Worm (Caenorhabditis elegans) whole organism, early embryonic: Measurements from ENCODE around the gene fbxa-48.
"Not testable (repeated sequence)": the region's sequence is repeated elsewhere in the genome, so short reads cannot be mapped to it uniquely, and the experiment has no call there.

Experiments
- ama-1 ChIP-seq: fragments of 150-350 bp; optimal IDR thresholded peaks from 2 replicates; lab custom pipeline; 2014
- sea-1 ChIP-seq: fragments of 200-800 bp; sonication (Bioruptor generic); conservative IDR thresholded peaks from 2 replicates; pipeline ENCODE4 v1.3.6; 2022; ENCODE audit warnings: missing genetic modification characterization, missing compliant biosample characterization
- tra-4 ChIP-seq: sonication (generic microtip); optimal IDR thresholded peaks from 2 replicates; lab custom pipeline; 2017; ENCODE audit warnings: missing genetic modification characterization, missing compliant biosample characterization

ce11 chrIII:2261353-2261752 is 10.6 kb downstream of the fbxa-48 start, which contains the start of gene fbxa-42:
- not testable (repeated sequence) for TF ChIP-seq tra-4 (tag; lab: Kevin White, UChicago); sea-1 (GFP tag; lab: Robert Waterston, UW); ama-1 (lab: Kevin White, UChicago)
